Worm (Caenorhabditis elegans) whole organism, late embryonic: ENCODE data around the gene T02D1.7.

Experiments used
- ama-1 ChIP-seq: fragments of 150-350 bp; optimal IDR thresholded peaks from 2 replicates; lab custom pipeline; 2014
- ceh-14 ChIP-seq: sonication (generic microtip); optimal IDR thresholded peaks from 2 replicates; lab custom pipeline; 2016; ENCODE audit warnings: missing genotype, missing genetic modification characterization, missing compliant biosample characterization
- ceh-30 ChIP-seq: fragments of 150-350 bp; optimal IDR thresholded peaks from 2 replicates; lab custom pipeline; 2014; ENCODE audit warnings: missing biosample characterization, missing genetic modification characterization
- nfya-1 ChIP-seq: sonication (generic microtip); optimal IDR thresholded peaks from 2 replicates; lab custom pipeline; 2017; ENCODE audit warnings: missing genetic modification characterization, mild to moderate bottlenecking, missing compliant biosample characterization, antibody characterized with exemption, moderate library complexity
- tbx-2 ChIP-seq: sonication (generic microtip); optimal IDR thresholded peaks from 2 replicates; lab custom pipeline; 2016; ENCODE audit warnings: missing genetic modification characterization, missing compliant biosample characterization

DNA sequence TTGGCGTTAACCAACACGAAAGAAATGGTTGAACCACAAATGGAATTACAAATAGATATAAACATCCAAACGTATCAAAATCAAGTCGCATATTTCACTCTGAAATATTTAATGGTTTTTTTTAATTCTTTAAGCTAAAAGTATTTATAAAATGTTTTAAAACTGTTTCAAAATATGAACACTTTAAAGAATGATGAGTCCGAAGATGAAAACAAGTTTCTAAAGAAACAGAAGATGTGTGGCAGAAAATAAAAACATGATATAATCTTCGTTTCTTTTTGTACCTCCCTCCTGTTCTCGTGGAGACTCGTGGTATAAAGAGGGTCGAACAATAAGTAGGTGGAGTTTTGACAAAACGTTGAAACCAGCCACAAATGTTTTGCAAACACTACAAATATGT lies 24.4 kb upstream of the T02D1.7 start, which contains the start of gene lact-6:
- TF ChIP-seq ceh-30 (tag; lab: Kevin White, UChicago) (no peak), nfya-1 (no peak), ama-1 (no peak), tbx-2 (tag; lab: Kevin White, UChicago) (no peak), ceh-14 (no peak)
